Worm (Caenorhabditis elegans): ENCODE measurements around the gene mps-2.

DNA sequence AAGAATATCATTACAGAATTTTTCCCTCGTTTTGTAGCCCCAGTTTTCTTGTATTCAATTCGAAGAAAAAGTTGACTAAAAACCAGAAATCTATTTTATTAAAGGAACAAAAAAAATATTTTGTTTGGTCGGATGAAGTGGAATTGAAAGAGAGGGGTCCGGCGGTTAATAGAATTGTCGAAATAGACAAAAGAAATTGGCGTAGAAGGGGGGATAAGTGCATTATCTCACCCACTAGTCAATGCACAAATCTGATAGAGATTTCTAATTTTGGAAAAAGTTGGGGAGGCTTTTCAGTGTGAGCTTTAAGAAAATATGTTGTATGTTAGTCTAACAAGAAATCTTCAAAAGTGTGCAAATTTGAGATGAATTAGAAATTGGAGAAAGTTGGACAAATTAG is 42.5 kb upstream of the mps-2 start:
- TF ChIP-seq zfp-2 (tag; optimal IDR thresholded peaks at IDR 0.05) (no peak), R02D3.7 (tag; optimal IDR thresholded peaks at IDR 0.05) (no peak), jun-1 (tag; optimal IDR thresholded peaks at IDR 0.05) (no peak), ZK546.5 (tag; optimal IDR thresholded peaks at IDR 0.05) (no peak), ztf-11 (tag; optimal IDR thresholded peaks at IDR 0.05) (no peak), vab-7 (GFP tag; IDR thresholded peaks at IDR 0.05) (no peak), dve-1 (tag; optimal IDR thresholded peaks at IDR 0.05; ENCODE audit: insufficient read depth) (no peak), spr-3 (GFP tag; optimal IDR thresholded peaks at IDR 0.05) (no peak), unc-62 (GFP tag; optimal IDR thresholded peaks at IDR 0.05 in 1 of 2) (no peak), unc-62 (tag; optimal IDR thresholded peaks at IDR 0.05) (no peak), nhr-28 (tag; optimal IDR thresholded peaks at IDR 0.05) (no peak)

Data from whole organism, L4 larva.